Worm (Caenorhabditis elegans): ENCODE measurements around the gene rbc-2.

ce11 chrIII:2474781-2475180, 53.7 kb downstream of the rbc-2 start:
- TF ChIP-seq ztf-4 (tag; optimal IDR thresholded peaks at IDR 0.05): no peak
- TF ChIP-seq nhr-76 (tag; optimal IDR thresholded peaks at IDR 0.05): no peak
- TF ChIP-seq nhr-28 (tag; optimal IDR thresholded peaks at IDR 0.05): no peak
- no peak for TF ChIP-seq mdl-1 (tag; optimal IDR thresholded peaks at IDR 0.05)
- TF ChIP-seq pqm-1 (tag; optimal IDR thresholded peaks at IDR 0.05): no peak
- TF ChIP-seq nhr-77 (tag; optimal IDR thresholded peaks at IDR 0.05): no peak
- TF ChIP-seq nhr-237 (tag; optimal IDR thresholded peaks at IDR 0.05): no peak
- TF ChIP-seq fkh-10 (GFP tag; optimal IDR thresholded peaks at IDR 0.05): no peak
- TF ChIP-seq lin-15B (tag; optimal IDR thresholded peaks at IDR 0.05): no peak
- TF ChIP-seq ztf-11 (tag; optimal IDR thresholded peaks at IDR 0.05): no peak
- no peak for TF ChIP-seq elt-1 (tag; optimal IDR thresholded peaks at IDR 0.05)
